Worm (Caenorhabditis elegans) whole organism, late embryonic: Measurements from ENCODE around the gene natc-2.
A peak's percentile ranks its signal among the peaks of the same experiment; 100 is the strongest.

Source experiments
- C38D4.7 ChIP-seq: fragments of 200-800 bp; sonication (Bioruptor generic); optimal IDR thresholded peaks from 2 replicates; lab custom pipeline; 2018; ENCODE audit warnings: mild to moderate bottlenecking, missing genetic modification characterization, moderate library complexity, missing compliant biosample characterization
- K02D7.2 ChIP-seq: sonication (generic microtip); optimal IDR thresholded peaks from 2 replicates; lab custom pipeline; 2017; ENCODE audit warnings: mild to moderate bottlenecking, missing genetic modification characterization, missing compliant biosample characterization
- K09A11.1 ChIP-seq: sonication (generic microtip); optimal IDR thresholded peaks from 2 replicates; lab custom pipeline; 2017; ENCODE audit warnings: antibody characterized with exemption, mild to moderate bottlenecking, missing genetic modification characterization, missing compliant biosample characterization; ENCODE audit not compliant: insufficient read depth
- T23F11.4 ChIP-seq: fragments of 200-800 bp; sonication (Bioruptor generic); optimal IDR thresholded peaks from 2 replicates; lab custom pipeline; 2018; ENCODE audit warnings: mild to moderate bottlenecking, missing genetic modification characterization, missing compliant biosample characterization
- Y22D7AL.16 ChIP-seq: sonication (generic microtip); optimal IDR thresholded peaks from 2 replicates; lab custom pipeline; 2016; ENCODE audit warnings: missing genetic modification characterization, missing compliant biosample characterization
- ceh-14 ChIP-seq: sonication (generic microtip); optimal IDR thresholded peaks from 2 replicates; lab custom pipeline; 2016; ENCODE audit warnings: missing genotype, missing genetic modification characterization, missing compliant biosample characterization
- ceh-18 ChIP-seq: sonication (generic microtip); optimal IDR thresholded peaks from 2 replicates; lab custom pipeline; 2016; ENCODE audit warnings: missing genetic modification characterization, missing compliant biosample characterization
- ceh-2 ChIP-seq: sonication (generic microtip); optimal IDR thresholded peaks from 2 replicates; lab custom pipeline; 2016; ENCODE audit warnings: missing genotype, missing genetic modification characterization, missing compliant biosample characterization
- ceh-22 ChIP-seq: sonication (generic microtip); optimal IDR thresholded peaks from 2 replicates; lab custom pipeline; 2017; ENCODE audit warnings: missing biosample characterization, missing genetic modification characterization
- ceh-31 ChIP-seq: sonication (generic microtip); optimal IDR thresholded peaks from 2 replicates; lab custom pipeline; 2016; ENCODE audit warnings: missing genetic modification characterization, missing compliant biosample characterization
- ceh-34 ChIP-seq: sonication (generic microtip); optimal IDR thresholded peaks from 2 replicates; lab custom pipeline; 2016; ENCODE audit warnings: mild to moderate bottlenecking, missing genetic modification characterization, missing compliant biosample characterization
- ceh-45 ChIP-seq: fragments of 200-800 bp; sonication (Bioruptor generic); IDR thresholded peaks from 2 replicates; pipeline ENCODE4 v1.3.6; 2022; ENCODE audit warnings: missing genetic modification reagents, missing genetic modification characterization, missing compliant biosample characterization
- ceh-6 ChIP-seq: fragments of 200-800 bp; sonication (Bioruptor generic); optimal IDR thresholded peaks from 2 replicates; lab custom pipeline; 2018; ENCODE audit warnings: mild to moderate bottlenecking, missing genetic modification characterization, missing compliant biosample characterization
- dmd-4 ChIP-seq: sonication (generic microtip); optimal IDR thresholded peaks from 2 replicates; lab custom pipeline; 2016; ENCODE audit warnings: borderline replicate concordance, missing genetic modification characterization, missing compliant biosample characterization
- dve-1 ChIP-seq: sonication (generic microtip); optimal IDR thresholded peaks from 2 replicates; lab custom pipeline; 2017; ENCODE audit warnings: antibody characterized with exemption, mild to moderate bottlenecking, missing genetic modification characterization, missing compliant biosample characterization
- fax-1 ChIP-seq: sonication (generic microtip); optimal IDR thresholded peaks from 2 replicates; lab custom pipeline; 2016; ENCODE audit warnings: missing genotype, missing genetic modification characterization, missing compliant biosample characterization
- fkh-10 ChIP-seq: fragments of 150-350 bp; optimal IDR thresholded peaks from 2 replicates; lab custom pipeline; 2014; ENCODE audit warnings: missing biosample characterization, missing genetic modification reagents, missing genetic modification characterization
- hlh-13 ChIP-seq: fragments of 200-800 bp; sonication (Bioruptor generic); optimal IDR thresholded peaks from 2 replicates; lab custom pipeline; 2018; ENCODE audit warnings: mild to moderate bottlenecking, missing genetic modification characterization, missing compliant biosample characterization
- hlh-15 ChIP-seq: sonication (generic microtip); optimal IDR thresholded peaks from 2 replicates; lab custom pipeline; 2016; ENCODE audit warnings: missing genetic modification characterization, missing compliant biosample characterization
- hlh-30 ChIP-seq: sonication (generic microtip); optimal IDR thresholded peaks from 2 replicates; lab custom pipeline; 2017; ENCODE audit warnings: antibody characterized with exemption, missing genetic modification characterization, missing compliant biosample characterization; ENCODE audit not compliant: insufficient read depth
- hlh-6 ChIP-seq: sonication (generic microtip); optimal IDR thresholded peaks from 2 replicates; lab custom pipeline; 2016; ENCODE audit warnings: missing genotype, missing genetic modification characterization, missing compliant biosample characterization
- hlh-8 ChIP-seq: sonication (generic microtip); optimal IDR thresholded peaks from 2 replicates; lab custom pipeline; 2016; ENCODE audit warnings: missing genotype, missing genetic modification characterization, missing compliant biosample characterization
- lim-6 ChIP-seq: sonication (generic microtip); optimal IDR thresholded peaks from 2 replicates; lab custom pipeline; 2016; ENCODE audit warnings: missing genetic modification characterization, missing compliant biosample characterization
- nfya-1 ChIP-seq: sonication (generic microtip); optimal IDR thresholded peaks from 2 replicates; lab custom pipeline; 2017; ENCODE audit warnings: missing genetic modification characterization, mild to moderate bottlenecking, missing compliant biosample characterization, antibody characterized with exemption, moderate library complexity
- nhr-11 ChIP-seq: fragments of 150-350 bp; optimal IDR thresholded peaks from 2 replicates; lab custom pipeline; 2014; ENCODE audit warnings: missing biosample characterization, missing genetic modification characterization
- pha-2 ChIP-seq: sonication (generic microtip); optimal IDR thresholded peaks from 2 replicates; lab custom pipeline; 2017; ENCODE audit warnings: mild to moderate bottlenecking, missing genetic modification characterization, missing compliant biosample characterization
- pha-4 ChIP-seq: fragments of 150-350 bp; optimal IDR thresholded peaks from 2 replicates; lab custom pipeline; 2018; ENCODE audit warnings: missing biosample characterization, missing genetic modification reagents, missing genetic modification characterization
- pqm-1 ChIP-seq: sonication (generic microtip); optimal IDR thresholded peaks from 2 replicates; lab custom pipeline; 2016; ENCODE audit warnings: missing genetic modification characterization, missing compliant biosample characterization
- pros-1 ChIP-seq: fragments of 150-350 bp; optimal IDR thresholded peaks from 2 replicates; lab custom pipeline; 2014; ENCODE audit warnings: missing biosample characterization, missing genetic modification reagents, missing genetic modification characterization
- ref-2 ChIP-seq: sonication (generic microtip); optimal IDR thresholded peaks from 2 replicates; lab custom pipeline; 2016; ENCODE audit warnings: missing genetic modification characterization, missing compliant biosample characterization
- rnt-1 ChIP-seq: sonication (generic microtip); optimal IDR thresholded peaks from 2 replicates; lab custom pipeline; 2016; ENCODE audit warnings: missing genetic modification characterization, missing compliant biosample characterization
- sdc-2 ChIP-seq: sonication (generic microtip); optimal IDR thresholded peaks from 2 replicates; lab custom pipeline; 2016; ENCODE audit warnings: missing genotype, missing genetic modification characterization, missing compliant biosample characterization
- tbx-2 ChIP-seq: sonication (generic microtip); optimal IDR thresholded peaks from 2 replicates; lab custom pipeline; 2016; ENCODE audit warnings: missing genetic modification characterization, missing compliant biosample characterization
- unc-42 ChIP-seq: sonication (generic microtip); optimal IDR thresholded peaks from 2 replicates; lab custom pipeline; 2016; ENCODE audit warnings: missing genotype, missing genetic modification characterization, missing compliant biosample characterization
- unc-55 ChIP-seq: sonication (generic microtip); optimal IDR thresholded peaks from 2 replicates; lab custom pipeline; 2017; ENCODE audit warnings: missing biosample characterization, missing genetic modification reagents, missing genetic modification characterization
- zip-5 ChIP-seq: sonication (generic microtip); optimal IDR thresholded peaks from 2 replicates; lab custom pipeline; 2016; ENCODE audit warnings: missing genetic modification characterization, missing compliant biosample characterization
- ztf-16 ChIP-seq: sonication (generic microtip); optimal IDR thresholded peaks from 2 replicates; lab custom pipeline; 2017; ENCODE audit warnings: missing genetic modification characterization, missing compliant biosample characterization

The natc-2 gene

DNA sequence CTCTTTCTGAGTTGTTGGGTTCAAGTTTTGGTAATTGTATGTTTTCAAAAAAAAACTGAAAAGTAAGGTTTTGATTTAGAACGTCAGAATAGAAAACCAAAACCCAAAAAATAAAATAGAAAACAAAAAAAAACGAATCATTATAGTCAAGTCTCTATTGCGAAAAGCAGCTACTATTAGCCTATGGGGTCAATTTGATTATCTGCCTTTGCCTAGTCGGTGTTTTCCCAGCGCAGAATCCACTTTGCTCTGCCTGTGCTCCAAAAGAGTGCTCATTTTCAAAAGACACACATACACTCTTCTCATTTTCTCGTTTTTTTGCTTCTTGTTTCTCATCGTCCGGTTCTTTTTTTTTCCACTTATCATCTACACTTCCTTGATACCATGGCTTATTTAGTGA is 14.8 kb downstream of the natc-2 start:
- no peak for TF ChIP-seq ceh-45 (GFP tag; lab: Robert Waterston, UW)
- TF ChIP-seq unc-42, result peak; percentile 66
- TF ChIP-seq, all 69 proteins: peak for 1

DNA sequence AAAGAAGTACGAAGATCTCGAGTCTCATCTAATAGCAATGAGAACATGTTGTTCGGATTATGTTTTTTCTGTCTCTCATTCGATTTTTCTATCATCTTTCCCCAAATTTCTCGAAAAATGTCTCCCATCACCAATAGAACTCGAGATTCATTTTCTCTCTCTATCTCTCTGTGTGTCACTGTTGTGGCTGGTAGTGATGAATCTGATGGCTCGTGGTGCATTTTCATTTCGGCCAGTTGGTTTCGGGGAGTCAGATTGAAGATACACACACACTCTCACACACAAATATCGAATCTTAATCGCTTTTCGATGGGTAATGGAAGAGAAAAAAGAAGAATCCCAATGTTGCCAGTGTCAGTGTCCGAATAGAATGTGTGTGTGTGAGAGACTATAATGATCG is 22.1 kb downstream of the natc-2 start:
- TF ChIP-seq unc-55 (GFP tag; lab: Kevin White, UChicago), result peak; percentile 59
- TF ChIP-seq hlh-8 (tag; lab: Kevin White, UChicago), result no peak
- peak; percentile 80 for TF ChIP-seq ceh-18 (tag; lab: Kevin White, UChicago)
- no peak for TF ChIP-seq ceh-14
- peak; percentile 4 for TF ChIP-seq tbx-2 (tag; lab: Kevin White, UChicago)
- TF ChIP-seq rnt-1 (tag; lab: Kevin White, UChicago), result peak; percentile 72

DNA sequence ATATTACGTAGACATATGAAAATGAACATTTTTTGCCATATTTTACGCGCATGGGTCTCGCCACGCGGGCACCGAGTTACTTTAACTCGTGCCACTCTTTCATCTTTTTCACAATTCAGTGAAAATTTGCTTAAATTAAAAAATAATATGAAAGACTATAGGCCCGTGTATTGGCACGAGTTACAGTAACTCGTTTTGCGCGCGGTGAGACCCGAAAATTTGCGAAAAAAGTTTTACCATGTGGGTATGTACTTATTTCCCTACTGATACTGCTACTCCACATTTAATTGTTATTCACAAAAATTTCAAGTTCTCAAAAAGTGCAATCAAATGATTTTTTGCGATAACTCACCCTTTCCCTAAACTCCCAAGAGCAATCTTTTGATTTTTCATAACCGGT is 23.9 kb downstream of the natc-2 start:
- no peak for TF ChIP-seq fax-1 (tag; lab: Kevin White, UChicago)

DNA sequence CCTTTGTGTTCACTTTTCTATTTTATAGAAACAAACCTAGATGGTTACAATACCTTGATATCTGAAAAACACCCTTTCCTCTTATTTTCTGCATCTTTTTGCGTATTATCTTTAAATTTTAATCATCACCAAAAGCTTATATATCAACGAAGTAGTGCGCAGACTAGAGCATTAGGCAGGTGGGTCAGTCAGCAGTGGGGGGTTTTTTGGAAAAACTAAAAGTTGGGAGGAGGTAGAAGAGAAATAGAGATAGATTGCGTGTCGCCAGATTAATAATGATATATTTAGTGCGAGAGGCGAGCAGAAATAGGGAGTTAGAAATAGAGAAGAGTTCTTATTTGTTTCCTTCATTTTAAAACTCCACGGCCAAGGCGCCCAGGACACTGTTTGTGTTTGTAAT is 27.4 kb downstream of the natc-2 start:
- no peak for TF ChIP-seq K02D7.2 (tag; lab: Kevin White, UChicago)
- TF ChIP-seq ceh-6 (GFP tag; lab: Kevin White, UChicago), result no peak
- no peak for TF ChIP-seq fkh-10 (GFP tag; lab: Kevin White, UChicago)

DNA sequence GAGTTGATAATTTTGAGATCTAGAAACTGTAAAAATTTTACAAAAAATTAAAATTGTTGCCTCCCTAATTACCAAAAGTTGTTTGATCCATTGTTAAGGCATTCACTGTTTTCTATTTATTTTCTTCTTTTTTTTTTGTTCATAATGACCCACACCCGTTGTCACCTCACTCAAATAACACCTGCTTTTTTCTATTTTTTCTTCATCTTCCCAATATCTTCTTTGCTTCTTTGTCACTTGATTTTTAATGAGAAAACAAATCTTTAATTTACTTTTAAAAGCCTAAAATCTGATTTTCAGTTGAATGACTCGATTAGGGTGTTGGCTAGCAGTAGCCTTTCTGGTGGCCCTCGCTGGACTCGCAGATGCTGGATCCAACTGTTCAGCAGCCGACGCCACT is 29.5 kb downstream of the natc-2 start, which contains the start of gene ncx-2:
Gene ncx-2, plus strand, starts transcription at position 301 of the 400 bp plus-strand sequence.
- TF ChIP-seq lim-6 (tag; lab: Kevin White, UChicago) (no peak), C38D4.7 (GFP tag; lab: Kevin White, UChicago) (no peak), pros-1 (tag; lab: Kevin White, UChicago) (no peak), K09A11.1 (tag; lab: Kevin White, UChicago) (no peak)

DNA sequence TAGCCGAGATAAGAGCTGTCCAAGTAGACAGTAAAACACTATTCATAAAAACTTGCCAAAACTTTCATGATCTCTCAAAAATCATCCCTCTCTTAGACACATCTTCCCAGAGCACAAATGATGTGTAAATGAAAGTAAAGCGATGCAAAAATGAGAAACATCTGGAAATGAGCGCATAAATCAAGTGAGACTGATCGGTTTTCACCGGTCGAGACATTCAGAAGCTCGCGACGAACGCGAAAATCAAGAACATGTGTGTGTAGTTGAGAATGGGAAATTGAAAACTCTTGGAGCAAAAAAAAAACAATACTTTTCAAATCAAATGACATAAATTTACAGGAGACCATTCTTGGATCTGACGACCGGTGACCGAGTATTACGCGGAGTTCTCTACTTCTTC is 30.5 kb downstream of the natc-2 start:
- TF ChIP-seq tbx-2 (tag; lab: Kevin White, UChicago), result no peak
- TF ChIP-seq nhr-11, result no peak
- no peak for TF ChIP-seq pha-4 (tag; lab: Kevin White, UChicago)
- TF ChIP-seq pha-2 (tag; lab: Kevin White, UChicago), result no peak
- no peak for TF ChIP-seq hlh-6
- no peak for TF ChIP-seq unc-55 (GFP tag; lab: Kevin White, UChicago)
- no peak for TF ChIP-seq ceh-22
- no peak for TF ChIP-seq K09A11.1 (tag; lab: Kevin White, UChicago)
- TF ChIP-seq dmd-4 (tag; lab: Kevin White, UChicago), result no peak
- TF ChIP-seq hlh-15, result no peak

DNA sequence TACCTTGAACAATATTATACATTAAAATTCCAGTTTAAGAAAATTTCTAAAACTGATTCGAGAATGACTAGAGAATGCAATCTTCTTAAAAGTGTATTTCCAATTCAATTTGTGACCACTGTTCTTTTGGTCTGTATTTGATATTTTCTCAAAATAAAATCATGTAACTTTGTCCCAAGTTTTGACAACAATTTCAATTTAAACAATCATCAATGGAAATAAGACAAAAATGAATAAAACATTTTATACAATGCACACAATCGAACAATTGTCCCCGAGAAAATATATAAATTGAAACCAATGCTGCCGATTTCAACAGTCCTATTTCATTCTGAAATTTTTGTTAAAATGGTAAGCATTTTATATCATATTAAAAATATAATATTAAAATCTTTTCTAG is 37.8 kb downstream of the natc-2 start, which contains the start of gene C10G8.4:
Gene C10G8.4, plus strand, starts transcription at position 301 of the 400 bp plus-strand sequence.
- TF ChIP-seq ceh-31 (tag; lab: Kevin White, UChicago) (no peak), hlh-30 (tag; lab: Kevin White, UChicago) (no peak), sdc-2 (tag; lab: Kevin White, UChicago) (no peak), pqm-1 (tag; lab: Kevin White, UChicago) (no peak), dve-1 (tag; lab: Kevin White, UChicago) (no peak), T23F11.4 (GFP tag; lab: Kevin White, UChicago) (no peak), pha-4 (tag; lab: Kevin White, UChicago) (no peak), ztf-16 (no peak), zip-5 (no peak), hlh-13 (GFP tag; lab: Kevin White, UChicago) (no peak), ceh-2 (tag; lab: Kevin White, UChicago) (no peak), lim-6 (tag; lab: Kevin White, UChicago) (no peak), Y22D7AL.16 (no peak), nfya-1 (tag; lab: Kevin White, UChicago) (no peak), unc-42 (no peak), ceh-34 (tag; lab: Kevin White, UChicago) (no peak), ref-2 (tag; lab: Kevin White, UChicago) (no peak)
